Fruit fly (Drosophila melanogaster) whole organism, embryonic: Measurements from ENCODE around the gene Chchd2.

Experiments
- CG10565 ChIP-seq: fragments of 200-800 bp; sonication (Bioruptor generic); optimal IDR thresholded peaks from 3 replicates; lab custom pipeline; 2016; ENCODE audit warnings: missing biosample characterization, mild to moderate bottlenecking, missing genetic modification characterization
- CG13296 ChIP-seq: fragments of 200-800 bp; sonication (Bioruptor generic); optimal IDR thresholded peaks from 3 replicates; lab custom pipeline; 2018; ENCODE audit warnings: missing biosample characterization, mild to moderate bottlenecking, missing genetic modification characterization
- CG14441 ChIP-seq: fragments of 200-800 bp; sonication (Bioruptor generic); IDR thresholded peaks from 2 replicates; pipeline ENCODE4 v1.3.6; 2022; ENCODE audit warnings: missing biosample characterization, missing genetic modification characterization
- CG15269 ChIP-seq: fragments of 200-800 bp; sonication (Bioruptor generic); optimal IDR thresholded peaks from 2 replicates; lab custom pipeline; 2018; ENCODE audit warnings: missing biosample characterization, mild to moderate bottlenecking, missing genetic modification characterization, moderate library complexity
- CG15601 ChIP-seq: fragments of 200-800 bp; sonication (Bioruptor generic); optimal IDR thresholded peaks from 3 replicates; lab custom pipeline; 2019; ENCODE audit warnings: missing biosample characterization, mild to moderate bottlenecking, missing genetic modification characterization, moderate library complexity
- CG16815 ChIP-seq: fragments of 200-800 bp; sonication (Bioruptor generic); optimal IDR thresholded peaks from 3 replicates; lab custom pipeline; 2017; ENCODE audit warnings: missing biosample characterization, mild to moderate bottlenecking, missing genetic modification characterization
- CG2129 ChIP-seq: fragments of 200-800 bp; sonication (Bioruptor generic); IDR thresholded peaks from 2 replicates; pipeline ENCODE4 v1.3.6; 2022; ENCODE audit warnings: missing biosample characterization, missing genetic modification characterization; ENCODE audit not compliant: partially characterized antibody
- CG3065 ChIP-seq: fragments of 200-800 bp; sonication (Bioruptor generic); optimal IDR thresholded peaks from 2 replicates; lab custom pipeline; 2016; ENCODE audit warnings: missing biosample characterization, missing genetic modification characterization
- CG4328 ChIP-seq: fragments of 200-800 bp; sonication (Bioruptor generic); optimal IDR thresholded peaks from 3 replicates; lab custom pipeline; 2017; ENCODE audit warnings: missing biosample characterization, missing genetic modification reagents, missing genetic modification characterization
- CG6175 ChIP-seq: fragments of 200-800 bp; sonication (Bioruptor generic); IDR thresholded peaks from 3 replicates; pipeline ENCODE4 v1.3.6; 2022; ENCODE audit warnings: missing biosample characterization, missing genetic modification characterization
- CG8089 ChIP-seq: fragments of 200-800 bp; sonication (Bioruptor generic); optimal IDR thresholded peaks from 3 replicates; lab custom pipeline; 2016; ENCODE audit warnings: missing biosample characterization, missing genetic modification characterization
- CG8388 ChIP-seq: fragments of 200-800 bp; sonication (Bioruptor generic); optimal IDR thresholded peaks from 2 replicates; lab custom pipeline; 2019; ENCODE audit warnings: missing biosample characterization, mild to moderate bottlenecking, missing genetic modification characterization, moderate library complexity
- D19B ChIP-seq: fragments of 200-800 bp; sonication (Bioruptor generic); optimal IDR thresholded peaks from 2 replicates; lab custom pipeline; 2017; ENCODE audit warnings: missing biosample characterization, mild to moderate bottlenecking, missing genetic modification characterization
- Dll ChIP-seq: fragments of 200-800 bp; sonication (Bioruptor generic); IDR thresholded peaks from 4 replicates; pipeline ENCODE4 v1.3.6; 2022; ENCODE audit warnings: missing biosample characterization, missing genetic modification characterization; ENCODE audit not compliant: partially characterized antibody
- E2f2 ChIP-seq: fragments of 200-800 bp; sonication (Bioruptor generic); IDR thresholded peaks from 2 replicates; pipeline ENCODE4 v1.3.6; 2022; ENCODE audit warnings: missing biosample characterization, missing genetic modification characterization
- Ets97D ChIP-seq: fragments of 200-800 bp; sonication (Bioruptor generic); optimal IDR thresholded peaks from 3 replicates; lab custom pipeline; 2016; ENCODE audit warnings: missing biosample characterization, missing genetic modification characterization
- Mad ChIP-seq: fragments of 200-800 bp; sonication (Bioruptor generic); optimal IDR thresholded peaks from 2 replicates; lab custom pipeline; 2016; ENCODE audit warnings: missing biosample characterization, missing genetic modification characterization
- Max ChIP-seq: fragments of 200-800 bp; sonication (Bioruptor generic); optimal IDR thresholded peaks from 2 replicates; lab custom pipeline; 2016; ENCODE audit warnings: missing biosample characterization, mild to moderate bottlenecking, missing genetic modification characterization
- NFAT ChIP-seq: fragments of 200-800 bp; sonication (Bioruptor generic); IDR thresholded peaks from 2 replicates; pipeline ENCODE4 v1.3.6; 2022; ENCODE audit warnings: missing biosample characterization, missing genetic modification characterization
- NK7.1 ChIP-seq: fragments of 200-800 bp; sonication (Bioruptor generic); optimal IDR thresholded peaks from 3 replicates; lab custom pipeline; 2016; ENCODE audit warnings: missing biosample characterization, missing genetic modification characterization
- PHDP ChIP-seq: fragments of 200-800 bp; sonication (Bioruptor generic); optimal IDR thresholded peaks from 3 replicates; lab custom pipeline; 2018; ENCODE audit warnings: missing biosample characterization, mild to moderate bottlenecking, missing genetic modification characterization, moderate library complexity
- Pdp1 ChIP-seq, 2 experiments: fragments of 200-800 bp; sonication (Bioruptor generic); optimal IDR thresholded peaks; 3 replicates each; lab custom pipeline; 2016; ENCODE audit warnings: missing biosample characterization in 2 of 2, missing genetic modification characterization in 2 of 2, mild to moderate bottlenecking in 1 of 2, moderate library complexity in 1 of 2
- Ravus ChIP-seq: fragments of 200-800 bp; sonication (Bioruptor generic); IDR thresholded peaks from 2 replicates; pipeline ENCODE4 v1.3.6; 2022; ENCODE audit warnings: missing biosample characterization, missing genetic modification characterization
- YL-1 ChIP-seq: fragments of 200-800 bp; sonication (Bioruptor generic); optimal IDR thresholded peaks from 3 replicates; lab custom pipeline; 2017; ENCODE audit warnings: missing biosample characterization, mild to moderate bottlenecking, missing genetic modification characterization
- ase ChIP-seq: fragments of 200-800 bp; sonication (Bioruptor generic); IDR thresholded peaks from 3 replicates; pipeline ENCODE4 v1.3.6; 2022; ENCODE audit warnings: missing biosample characterization, missing genetic modification characterization
- cas ChIP-seq: fragments of 200-800 bp; sonication (Bioruptor generic); IDR thresholded peaks from 2 replicates; pipeline ENCODE4 v1.3.6; 2022; ENCODE audit warnings: missing biosample characterization, missing genetic modification characterization
- ewg ChIP-seq: fragments of 200-800 bp; sonication (Bioruptor generic); optimal IDR thresholded peaks from 3 replicates; lab custom pipeline; 2017; ENCODE audit warnings: mild to moderate bottlenecking, missing biosample characterization, missing genetic modification reagents, missing genetic modification characterization
- eyg ChIP-seq: fragments of 200-800 bp; sonication (Bioruptor generic); optimal IDR thresholded peaks from 3 replicates; lab custom pipeline; 2016; ENCODE audit warnings: missing biosample characterization, missing genetic modification characterization
- fd3F ChIP-seq: fragments of 200-800 bp; sonication (Bioruptor generic); optimal IDR thresholded peaks from 2 replicates; lab custom pipeline; 2018; ENCODE audit warnings: missing biosample characterization, mild to moderate bottlenecking, missing genetic modification characterization, moderate library complexity
- ftz-f1 ChIP-seq: fragments of 200-800 bp; sonication (Bioruptor generic); optimal IDR thresholded peaks from 2 replicates; lab custom pipeline; 2016; ENCODE audit warnings: missing biosample characterization, missing genetic modification characterization
- gcm ChIP-seq: fragments of 200-800 bp; sonication (Bioruptor generic); optimal IDR thresholded peaks from 2 replicates; lab custom pipeline; 2019; ENCODE audit warnings: missing biosample characterization, mild to moderate bottlenecking, missing genetic modification characterization, moderate library complexity
- hb ChIP-seq: fragments of 200-800 bp; sonication (Bioruptor generic); IDR thresholded peaks from 3 replicates; pipeline ENCODE4 v1.3.6; 2022; ENCODE audit warnings: missing biosample characterization, missing genetic modification characterization; ENCODE audit not compliant: partially characterized antibody
- her ChIP-seq: fragments of 200-800 bp; sonication (Bioruptor generic); optimal IDR thresholded peaks from 2 replicates; lab custom pipeline; 2016; ENCODE audit warnings: missing biosample characterization, missing genetic modification characterization
- jigr1 ChIP-seq: fragments of 200-800 bp; sonication (Bioruptor generic); IDR thresholded peaks from 3 replicates; pipeline ENCODE4 v1.3.6; 2022; ENCODE audit warnings: missing biosample characterization, missing genetic modification characterization
- ken ChIP-seq: fragments of 200-800 bp; sonication (Bioruptor generic); IDR thresholded peaks from 3 replicates; pipeline ENCODE4 v1.3.6; 2022; ENCODE audit warnings: missing biosample characterization, missing genetic modification characterization
- klu ChIP-seq: fragments of 200-800 bp; sonication (Bioruptor generic); IDR thresholded peaks from 2 replicates; pipeline ENCODE4 v1.3.6; 2022; ENCODE audit warnings: missing biosample characterization, missing genetic modification characterization
- knrl ChIP-seq: fragments of 200-800 bp; sonication (Bioruptor generic); IDR thresholded peaks from 3 replicates; pipeline ENCODE4 v1.3.6; 2022; ENCODE audit warnings: missing biosample characterization, missing genetic modification characterization; ENCODE audit not compliant: partially characterized antibody
- lov ChIP-seq, 2 experiments: fragments of 200-800 bp in 1 of 2; fragments of >200 bp in 1 of 2; sonication (Bioruptor generic) in 1 of 2; IDR thresholded peaks in 1 of 2; optimal IDR thresholded peaks in 1 of 2; 2 replicates in 1 of 2; 3 replicates in 1 of 2; pipeline versions ENCODE4 v1.3.6 to Lab custom; 2017 to 2022; ENCODE audit warnings: missing biosample characterization in 1 of 2, missing genetic modification characterization in 1 of 2
- mld ChIP-seq: fragments of 200-800 bp; sonication (Bioruptor generic); IDR thresholded peaks from 3 replicates; pipeline ENCODE4 v1.3.6; 2022; ENCODE audit warnings: missing biosample characterization, missing genetic modification characterization; ENCODE audit not compliant: partially characterized antibody
- pnt ChIP-seq: fragments of 200-800 bp; sonication (Bioruptor generic); optimal IDR thresholded peaks from 3 replicates; lab custom pipeline; 2016; ENCODE audit warnings: missing biosample characterization, missing genetic modification characterization
- pros ChIP-seq: fragments of 200-800 bp; sonication (Bioruptor generic); optimal IDR thresholded peaks from 3 replicates; lab custom pipeline; 2019; ENCODE audit warnings: missing biosample characterization, mild to moderate bottlenecking, missing genetic modification characterization, moderate library complexity
- repo ChIP-seq: fragments of 200-800 bp; sonication (Bioruptor generic); optimal IDR thresholded peaks from 2 replicates; lab custom pipeline; 2016; ENCODE audit warnings: missing biosample characterization, missing genetic modification characterization
- rib ChIP-seq: fragments of 200-800 bp; sonication (Bioruptor generic); IDR thresholded peaks from 2 replicates; pipeline ENCODE4 v1.3.6; 2022; ENCODE audit warnings: missing biosample characterization, missing genetic modification characterization
- sc ChIP-seq, 3 experiments: fragments of >200 bp in 2 of 3; fragments of 200-800 bp in 1 of 3; sonication (Bioruptor generic) in 1 of 3; optimal IDR thresholded peaks; 2 replicates in 2 of 3; 3 replicates in 1 of 3; lab custom pipeline; 2017; ENCODE audit warnings: mild to moderate bottlenecking in 1 of 3, missing biosample characterization in 1 of 3, missing genetic modification characterization in 1 of 3, missing genetic modification reagents in 1 of 3
- sima ChIP-seq: fragments of 200-800 bp; sonication (Bioruptor generic); optimal IDR thresholded peaks from 2 replicates; lab custom pipeline; 2016; ENCODE audit warnings: missing biosample characterization, missing genetic modification characterization
- slou ChIP-seq: fragments of 200-800 bp; sonication (Bioruptor generic); optimal IDR thresholded peaks from 3 replicates; lab custom pipeline; 2016; ENCODE audit warnings: missing biosample characterization, missing genetic modification characterization
- sr ChIP-seq: fragments of 200-800 bp; sonication (Bioruptor generic); IDR thresholded peaks from 3 replicates; pipeline ENCODE4 v1.3.6; 2022; ENCODE audit warnings: missing biosample characterization, missing genetic modification characterization
- tup ChIP-seq: fragments of 200-800 bp; sonication (Bioruptor generic); optimal IDR thresholded peaks from 2 replicates; lab custom pipeline; 2016; ENCODE audit warnings: missing biosample characterization, mild to moderate bottlenecking, missing genetic modification characterization, moderate library complexity
- vnd ChIP-seq: fragments of 200-800 bp; sonication (Bioruptor generic); IDR thresholded peaks from 3 replicates; pipeline ENCODE4 v1.3.6; 2022; ENCODE audit warnings: missing biosample characterization, missing genetic modification characterization; ENCODE audit not compliant: partially characterized antibody

Chchd2 gene

DNA sequence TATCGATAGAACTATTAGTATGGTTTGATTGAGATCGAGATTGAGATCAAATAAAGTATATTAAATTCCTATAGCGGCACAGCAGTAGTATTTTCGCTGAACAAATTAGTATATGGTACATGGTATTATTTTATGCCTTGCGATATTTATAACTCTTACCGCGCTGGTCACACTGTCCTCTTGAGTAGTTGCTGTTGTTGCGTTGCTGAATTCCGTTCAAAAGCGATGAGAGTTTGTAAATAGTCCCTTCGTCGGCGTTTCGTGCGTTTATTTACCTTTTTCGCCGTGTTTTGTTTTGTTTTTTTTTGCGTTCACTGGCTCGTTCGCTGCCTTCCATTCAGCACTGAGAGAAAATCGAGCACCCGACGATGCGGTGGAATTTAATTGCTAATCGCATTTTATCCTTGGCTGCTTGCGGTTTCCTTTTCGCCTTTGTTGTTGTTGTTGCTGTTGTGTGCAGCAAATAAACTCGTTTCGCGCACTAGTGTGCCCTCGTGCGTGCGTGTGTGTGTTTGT is 41.3 kb upstream of the Chchd2 start, which contains the start of gene CG5004 (continued):
- TF ChIP-seq CG8388 (no peak), CG8089 (GFP tag; lab: Kevin White, UChicago) (no peak), mld (GFP tag; lab: Robert Waterston, UW) (no peak), YL-1 (peak; percentile 17), fd3F (GFP tag; lab: Kevin White, UChicago) (no peak), vnd (GFP tag; lab: Robert Waterston, UW) (0 out of 3 replicates have a peak, but pooled peaks have one; percentile 25), NFAT (no peak), pnt (GFP tag; lab: Kevin White, UChicago) (no peak), gcm (no peak), Dll (0 out of 4 replicates have a peak, but pooled peaks have one; percentile 45), D19B (no peak), NK7.1 (GFP tag; lab: Kevin White, UChicago) (no peak), lov (optimal IDR thresholded peaks at IDR 0.05; lab: Kevin White, UChicago) (no peak), lov (GFP tag; IDR thresholded peaks at IDR 0.05; lab: Robert Waterston, UW) (no peak), ftz-f1 (peak; percentile 39), cas (GFP tag; lab: Robert Waterston, UW) (no peak), E2f2 (peak; percentile 56), ase (GFP tag; lab: Robert Waterston, UW) (no peak), knrl (GFP tag; lab: Robert Waterston, UW) (peak; percentile 38; the same call in 1 of the 3 replicates), Mad (GFP tag; lab: Kevin White, UChicago) (no peak), Ravus (no peak), sima (GFP tag; lab: Kevin White, UChicago) (no peak), CG14441 (0 out of 2 replicates have a peak, but pooled peaks have one; percentile 16), CG16815 (GFP tag; lab: Kevin White, UChicago) (no peak), Max (GFP tag; lab: Kevin White, UChicago) (no peak), sr (GFP tag; lab: Robert Waterston, UW) (no peak), PHDP (no peak), CG2129 (GFP tag; lab: Robert Waterston, UW) (no peak), tup (GFP tag; lab: Kevin White, UChicago) (no peak), eyg (GFP tag; lab: Kevin White, UChicago) (no peak), sc (optimal IDR thresholded peaks at IDR 0.05; lab: Kevin White, UChicago) (no peak), sc (GFP tag; optimal IDR thresholded peaks at IDR 0.05; lab: Kevin White, UChicago) (no peak), slou (GFP tag; lab: Kevin White, UChicago) (no peak), CG15269 (tag; lab: Kevin White, UChicago) (no peak), pros (GFP tag; lab: Kevin White, UChicago) (no peak), jigr1 (GFP tag; lab: Robert Waterston, UW) (no peak), Ets97D (no peak), CG3065 (GFP tag; lab: Kevin White, UChicago) (no peak), CG6175 (no peak), CG13296 (GFP tag; lab: Kevin White, UChicago) (peak; percentile 10), repo (GFP tag; lab: Kevin White, UChicago) (no peak), klu (GFP tag; lab: Robert Waterston, UW) (no peak), CG15601 (tag; lab: Kevin White, UChicago) (no peak), her (GFP tag; lab: Kevin White, UChicago) (peak; percentile 21), Pdp1 (GFP tag; optimal IDR thresholded peaks at IDR 0.05; lab: Kevin White, UChicago) (peak in 1 of 2 experiments; percentile 34), CG4328 (GFP tag; lab: Kevin White, UChicago) (no peak), rib (GFP tag; lab: Robert Waterston, UW) (no peak), hb (GFP tag; lab: Robert Waterston, UW) (peak; percentile 29; the same call in 2 of the 3 replicates), ewg (GFP tag; lab: Kevin White, UChicago) (no peak), ken (no peak), CG10565 (GFP tag; lab: Kevin White, UChicago) (no peak)
